Fruit fly (Drosophila melanogaster): Measurements from ENCODE around the gene ND-75.

DNA sequence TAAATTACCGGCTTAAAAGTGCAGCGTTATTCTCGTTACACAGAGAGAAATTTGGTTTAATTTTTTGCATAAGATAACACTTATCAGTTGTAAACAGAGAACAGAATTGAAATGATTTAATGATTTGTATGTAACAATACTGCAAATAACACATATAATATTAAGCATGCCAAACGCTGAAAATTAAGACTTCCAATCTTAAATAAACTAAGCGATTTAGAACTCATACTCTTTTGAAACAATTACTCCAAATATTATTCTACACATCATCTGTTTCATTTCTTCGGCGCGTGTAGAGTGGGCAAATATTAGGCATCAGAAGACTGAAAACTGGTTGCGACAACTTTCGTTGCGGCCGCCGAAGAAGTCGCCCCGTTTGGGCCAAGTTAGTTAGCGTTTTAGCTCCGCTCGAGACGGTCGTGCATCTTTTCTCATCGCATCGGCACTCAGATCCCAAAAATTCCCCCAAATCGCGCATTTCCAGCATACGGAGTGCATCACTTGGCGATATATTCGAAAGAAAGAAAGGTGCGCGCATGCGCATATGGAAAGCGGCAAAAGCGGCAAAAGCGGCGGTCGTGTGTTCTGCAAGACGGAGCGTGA is 898 bp upstream of the ND-75 start, which contains the start of gene CG1632:
- no peak for TF ChIP-seq usp (GFP tag; optimal IDR thresholded peaks at IDR 0.05)
- TF ChIP-seq EcR (GFP tag; optimal IDR thresholded peaks at IDR 0.05) = no peak

All from whole organism.